Fruit fly (Drosophila melanogaster) S2 (cell line): ENCODE results near the gene Nf1.

ENCODE experiments used
- CG8478 ChIP-seq: fragments of >200 bp; optimal IDR thresholded peaks from 2 replicates; lab custom pipeline; 2018
- CTCF ChIP-seq, 2 experiments: fragments of >200 bp; optimal IDR thresholded peaks; 2 replicates each; lab custom pipeline; 2018

DNA sequence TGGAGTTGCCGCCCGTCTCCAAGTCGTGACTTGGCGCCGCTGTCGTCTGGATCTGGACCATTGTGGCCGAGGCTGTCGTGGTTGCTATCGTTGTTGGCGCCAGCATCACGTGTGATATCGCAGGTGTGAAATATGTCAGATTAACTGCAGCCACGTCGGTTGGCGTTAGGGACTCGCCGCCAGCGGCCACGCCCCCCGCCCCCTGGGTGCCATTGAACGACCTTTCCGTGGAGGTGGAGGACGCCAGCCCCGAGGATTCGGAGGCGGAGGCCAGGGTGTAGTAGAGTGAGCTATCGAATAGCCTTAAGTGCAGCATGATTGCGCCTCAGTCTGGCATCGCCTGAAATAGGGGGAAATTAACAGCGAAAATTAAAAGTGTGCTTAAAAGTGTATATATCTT, 41.5 kb upstream of the Nf1 start:
- no peak for TF ChIP-seq CTCF (optimal IDR thresholded peaks at IDR 0.05; lab: Kevin White, UChicago)
- no peak for TF ChIP-seq CG8478 (lab: Kevin White, UChicago)
